Fruit fly (Drosophila melanogaster) whole organism, wandering third instar larva: ENCODE results near the gene SC35.

Experiments used
- CG32264 ChIP-seq: fragments of 200-800 bp; sonication (Bioruptor generic); optimal IDR thresholded peaks from 2 replicates; lab custom pipeline; 2016; ENCODE audit warnings: missing biosample characterization, missing genetic modification characterization
- CG9705 ChIP-seq: fragments of 200-800 bp; sonication (Bioruptor generic); optimal IDR thresholded peaks from 2 replicates; lab custom pipeline; 2018; ENCODE audit warnings: missing biosample characterization, mild to moderate bottlenecking, missing genetic modification characterization
- Dfd ChIP-seq: fragments of >200 bp; optimal IDR thresholded peaks from 2 replicates; lab custom pipeline; 2017; ENCODE audit warnings: missing biosample characterization, missing genetic modification characterization
- Dif ChIP-seq: fragments of 200-275, 200-300 bp; sonication (Bioruptor generic); optimal IDR thresholded peaks from 2 replicates; lab custom pipeline; 2018; ENCODE audit warnings: missing biosample characterization, missing genetic modification characterization; ENCODE audit not compliant: partially characterized antibody
- HLH106 ChIP-seq: fragments of 200-800 bp; optimal IDR thresholded peaks from 3 replicates; lab custom pipeline; 2019; ENCODE audit warnings: missing biosample characterization, mild to moderate bottlenecking, missing genetic modification characterization, moderate library complexity
- Hnf4 ChIP-seq: fragments of 200-800 bp; sonication (Bioruptor generic); optimal IDR thresholded peaks from 2 replicates; lab custom pipeline; 2016; ENCODE audit warnings: missing biosample characterization, mild to moderate bottlenecking, missing genetic modification characterization
- Hr78 ChIP-seq: fragments of >200 bp; optimal IDR thresholded peaks from 2 replicates; lab custom pipeline; 2017; ENCODE audit warnings: missing biosample characterization, missing genetic modification characterization
- Hr83 ChIP-seq: fragments of 200-300 bp; sonication (Bioruptor generic); optimal IDR thresholded peaks from 2 replicates; lab custom pipeline; 2016; ENCODE audit warnings: missing biosample characterization, mild to moderate bottlenecking, missing genetic modification characterization, moderate library complexity; ENCODE audit not compliant: poor library complexity, severe bottlenecking
- Jra ChIP-seq: sonication (Bioruptor generic); optimal IDR thresholded peaks from 2 replicates; lab custom pipeline; 2016; ENCODE audit warnings: missing biosample characterization, missing genetic modification characterization
- Mio ChIP-seq: sonication (Bioruptor generic); optimal IDR thresholded peaks from 2 replicates; lab custom pipeline; 2016; ENCODE audit warnings: missing biosample characterization, missing genetic modification characterization
- Myc ChIP-seq: fragments of >200 bp; optimal IDR thresholded peaks from 2 replicates; lab custom pipeline; 2017
- OdsH ChIP-seq: fragments of 200-800 bp; sonication (Bioruptor generic); optimal IDR thresholded peaks from 2 replicates; lab custom pipeline; 2016; ENCODE audit warnings: missing biosample characterization, mild to moderate bottlenecking, missing genetic modification characterization
- Rel ChIP-seq, 2 experiments: fragments of 200-800 bp; sonication (Bioruptor generic) in 1 of 2; optimal IDR thresholded peaks; 2 replicates in 1 of 2; 3 replicates in 1 of 2; lab custom pipeline; 2016 to 2019; ENCODE audit warnings: mild to moderate bottlenecking in 2 of 2, missing biosample characterization in 2 of 2, missing genetic modification characterization in 2 of 2, moderate library complexity in 1 of 2
- Sp1 ChIP-seq: fragments of 200-800 bp; sonication (Bioruptor generic); optimal IDR thresholded peaks from 3 replicates; lab custom pipeline; 2019; ENCODE audit warnings: missing biosample characterization, mild to moderate bottlenecking, missing genetic modification characterization, moderate library complexity
- Vsx2 ChIP-seq: fragments of 200-300, 225-300 bp; sonication (Bioruptor generic); optimal IDR thresholded peaks from 2 replicates; lab custom pipeline; 2018; ENCODE audit warnings: missing biosample characterization, missing genetic modification characterization; ENCODE audit not compliant: partially characterized antibody
- br ChIP-seq: fragments of 200-800 bp; sonication (Bioruptor generic); optimal IDR thresholded peaks from 2 replicates; lab custom pipeline; 2016; ENCODE audit warnings: missing biosample characterization, missing genetic modification characterization
- brk ChIP-seq: fragments of 200-800 bp; sonication (Bioruptor generic); optimal IDR thresholded peaks from 2 replicates; lab custom pipeline; 2016; ENCODE audit warnings: missing biosample characterization, mild to moderate bottlenecking, missing genetic modification characterization
- dl ChIP-seq, 2 experiments: fragments of 175-275, 200-275 bp in 1 of 2; fragments of 200-275 bp in 1 of 2; sonication (Bioruptor generic); optimal IDR thresholded peaks; lab custom pipeline; 2018; ENCODE audit warnings: mild to moderate bottlenecking in 2 of 2, missing biosample characterization in 2 of 2, missing genetic modification characterization in 2 of 2, moderate library complexity in 2 of 2; ENCODE audit not compliant: partially characterized antibody in 2 of 2, insufficient read depth in 1 of 2
- dmrt93B ChIP-seq: fragments of 200-800 bp; sonication (Bioruptor generic); optimal IDR thresholded peaks from 2 replicates; lab custom pipeline; 2018; ENCODE audit warnings: missing biosample characterization, mild to moderate bottlenecking, missing genetic modification characterization
- dsf ChIP-seq: sonication (Bioruptor generic); optimal IDR thresholded peaks from 2 replicates; lab custom pipeline; 2016; ENCODE audit warnings: missing biosample characterization, missing genetic modification characterization, borderline replicate concordance
- ey ChIP-seq: fragments of 200-800 bp; sonication (Bioruptor generic); optimal IDR thresholded peaks from 2 replicates; lab custom pipeline; 2016; ENCODE audit warnings: missing biosample characterization, missing genetic modification characterization
- foxo ChIP-seq, 2 experiments: fragments of 200-800 bp; sonication (Bioruptor generic); optimal IDR thresholded peaks; 2 replicates in 1 of 2; 3 replicates in 1 of 2; lab custom pipeline; 2016 to 2017; ENCODE audit warnings: missing biosample characterization in 2 of 2, missing genetic modification characterization in 2 of 2
- fru ChIP-seq: fragments of 200-800 bp; sonication (Bioruptor generic); optimal IDR thresholded peaks from 3 replicates; lab custom pipeline; 2016; ENCODE audit warnings: missing biosample characterization, mild to moderate bottlenecking, missing genetic modification characterization
- h ChIP-seq: fragments of 200-800 bp; sonication (Bioruptor generic); optimal IDR thresholded peaks from 3 replicates; lab custom pipeline; 2016; ENCODE audit warnings: missing biosample characterization, mild to moderate bottlenecking, missing genetic modification characterization
- jim ChIP-seq: fragments of 175-275, 200-325 bp; sonication (Bioruptor generic); optimal IDR thresholded peaks from 2 replicates; lab custom pipeline; 2016; ENCODE audit warnings: missing biosample characterization, mild to moderate bottlenecking, missing genetic modification characterization
- pan ChIP-seq: fragments of >200 bp; optimal IDR thresholded peaks from 2 replicates; lab custom pipeline; 2017
- psq ChIP-seq: fragments of 200-800 bp; sonication (Bioruptor generic); optimal IDR thresholded peaks from 3 replicates; lab custom pipeline; 2017; ENCODE audit warnings: missing biosample characterization, mild to moderate bottlenecking, missing genetic modification characterization, moderate library complexity
- rgr ChIP-seq: fragments of 200-800 bp; sonication (Bioruptor generic); optimal IDR thresholded peaks from 3 replicates; lab custom pipeline; 2016; ENCODE audit warnings: missing biosample characterization, mild to moderate bottlenecking, missing genetic modification characterization
- sv ChIP-seq: fragments of 200-800 bp; sonication (Bioruptor generic); optimal IDR thresholded peaks from 3 replicates; lab custom pipeline; 2016; ENCODE audit warnings: missing biosample characterization, missing genetic modification characterization
- tai ChIP-seq: sonication (Bioruptor generic); optimal IDR thresholded peaks from 2 replicates; lab custom pipeline; 2016; ENCODE audit warnings: missing biosample characterization, missing genetic modification characterization
- woc ChIP-seq: sonication (Bioruptor generic); optimal IDR thresholded peaks from 2 replicates; lab custom pipeline; 2016; ENCODE audit warnings: missing biosample characterization, mild to moderate bottlenecking, missing genetic modification characterization

Gene SC35

DNA sequence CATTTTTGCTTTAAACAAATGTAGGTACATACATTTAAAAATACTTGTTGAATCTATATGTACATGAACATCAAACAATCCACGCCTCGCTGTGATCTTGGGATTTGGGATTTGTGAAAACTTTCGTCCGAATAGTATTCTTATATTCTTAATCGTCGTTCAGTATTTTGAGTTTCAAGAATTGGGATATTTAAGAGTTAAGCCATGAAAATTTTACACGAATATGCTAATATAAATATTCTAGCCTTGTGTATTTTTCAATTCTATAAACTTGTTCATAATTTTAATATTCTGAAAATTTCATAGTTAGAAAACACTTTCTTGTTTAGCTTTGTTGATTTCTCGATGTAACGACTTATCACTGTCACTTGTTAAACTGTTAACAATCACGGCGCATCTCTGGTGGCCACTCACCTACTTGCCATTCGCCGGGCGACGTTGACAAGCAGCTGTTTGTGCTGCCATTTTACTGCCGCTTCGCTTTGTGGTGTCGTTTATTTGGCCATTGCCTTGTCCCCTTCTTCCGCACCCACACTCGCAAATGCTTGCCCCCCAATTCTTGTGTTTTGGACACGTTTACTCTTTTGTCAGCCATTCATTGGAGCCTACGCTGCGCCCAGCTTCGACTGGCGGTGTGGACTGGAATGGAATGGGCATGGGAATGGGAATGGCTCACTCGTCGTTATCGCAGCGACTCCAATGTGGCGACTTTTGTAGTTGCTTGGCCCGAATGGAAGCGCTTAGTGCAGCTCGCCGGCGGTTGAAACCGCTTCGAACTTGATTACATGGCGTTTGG, 1.7 kb upstream of the SC35 start:
- TF ChIP-seq Dfd (GFP tag; lab: Kevin White, UChicago): no peak
- TF ChIP-seq Sp1: no peak
- TF ChIP-seq foxo (GFP tag; optimal IDR thresholded peaks at IDR 0.05; lab: Kevin White, UChicago): no peak
- TF ChIP-seq brk (GFP tag; lab: Kevin White, UChicago): no peak
- TF ChIP-seq rgr (GFP tag; lab: Kevin White, UChicago): peak; percentile 27
- peak; percentile 77 for TF ChIP-seq woc (GFP tag; lab: Kevin White, UChicago)
- TF ChIP-seq CG32264 (GFP tag; lab: Kevin White, UChicago): no peak
- TF ChIP-seq Myc (lab: Kevin White, UChicago): peak; percentile 70
- peak; percentile 34 for TF ChIP-seq Hr83
- TF ChIP-seq Rel (GFP tag; optimal IDR thresholded peaks at IDR 0.05; lab: Kevin White, UChicago): no peak
- peak; percentile 45 for TF ChIP-seq Rel (tag; optimal IDR thresholded peaks at IDR 0.05; lab: Kevin White, UChicago)
- no peak for TF ChIP-seq dl (GFP tag; optimal IDR thresholded peaks at IDR 0.05; lab: Kevin White, UChicago; ENCODE audit: insufficient read depth in 1 of 2, partially characterized antibody in 2 of 2)
- peak; percentile 98 for TF ChIP-seq psq (GFP tag; lab: Kevin White, UChicago)

DNA sequence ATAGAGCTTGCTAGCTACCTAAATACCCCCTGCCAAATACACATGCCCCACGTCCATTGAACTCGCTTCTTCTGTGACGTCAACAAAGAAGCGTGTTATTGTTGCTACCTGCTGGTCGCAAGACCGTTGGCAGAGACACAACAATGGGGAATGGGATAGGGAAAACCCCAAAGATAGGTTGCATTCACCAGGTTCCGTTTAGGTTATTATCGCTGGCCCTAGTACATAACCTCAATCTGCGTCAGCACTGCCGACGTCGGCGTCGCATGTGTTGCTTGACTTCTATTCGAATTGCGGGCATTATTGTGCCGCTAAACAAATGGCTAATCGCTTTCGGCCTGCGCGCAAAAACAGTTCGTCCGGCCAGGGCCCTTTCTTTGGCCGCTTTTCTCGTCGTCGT, 963 bp upstream of the SC35 start:
- no peak for TF ChIP-seq Rel (GFP tag; optimal IDR thresholded peaks at IDR 0.05; lab: Kevin White, UChicago)
- TF ChIP-seq Rel (tag; optimal IDR thresholded peaks at IDR 0.05; lab: Kevin White, UChicago): peak; percentile 93
- TF ChIP-seq Dfd (GFP tag; lab: Kevin White, UChicago): no peak
- TF ChIP-seq Vsx2 (GFP tag; lab: Kevin White, UChicago): no peak

DNA sequence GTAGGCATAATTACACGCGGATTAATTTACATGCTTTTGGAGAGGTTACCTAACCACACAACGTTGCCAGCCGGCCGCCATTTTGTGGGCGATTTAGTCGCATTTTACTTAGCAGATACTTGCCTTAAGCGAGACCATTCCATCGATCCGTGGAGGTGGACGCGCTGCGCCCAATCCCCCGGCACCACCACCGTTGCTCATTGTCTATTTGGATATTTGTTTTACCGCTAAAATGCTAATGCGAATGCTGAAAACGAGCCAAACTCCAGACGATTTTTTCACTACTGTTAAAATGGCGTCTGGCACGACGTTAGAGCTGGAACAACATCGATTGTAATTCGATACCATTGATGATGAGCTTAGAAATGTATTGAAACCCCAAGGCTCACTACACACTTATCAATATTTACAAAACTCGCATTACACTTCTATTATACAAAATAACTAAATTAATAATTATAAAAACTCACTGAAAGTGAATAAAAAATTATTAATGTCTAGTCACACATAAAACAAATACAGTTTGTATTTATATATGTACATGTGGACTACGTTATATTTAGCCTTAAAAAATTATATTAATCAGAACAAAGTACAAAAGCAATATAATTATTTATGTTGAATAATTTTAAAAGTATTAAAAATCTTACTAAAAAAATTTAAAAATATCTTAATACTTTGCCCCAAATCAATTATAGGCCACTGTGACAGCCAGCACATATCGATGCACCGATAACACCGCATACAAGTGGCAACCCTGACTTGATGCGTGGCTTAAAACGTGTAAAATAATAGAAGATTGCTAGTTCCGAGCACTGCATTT, 542 bp downstream of the SC35 start, which contains the start of gene eRF3:
Gene eRF3 (plus strand): TSS at position 741 of the 823 bp plus-strand sequence.
- TF ChIP-seq Mio (GFP tag; lab: Kevin White, UChicago) (no peak), h (GFP tag; lab: Kevin White, UChicago) (peak; percentile 61), Dif (peak; percentile 92), tai (no peak), Jra (GFP tag; lab: Kevin White, UChicago) (peak; percentile 51), Hnf4 (peak; percentile 65), dsf (GFP tag; lab: Kevin White, UChicago) (no peak), ey (peak; percentile 19), psq (GFP tag; lab: Kevin White, UChicago) (peak; percentile 59), CG9705 (GFP tag; lab: Kevin White, UChicago) (peak; percentile 17), rgr (GFP tag; lab: Kevin White, UChicago) (peak; percentile 63), jim (GFP tag; lab: Kevin White, UChicago) (no peak), HLH106 (tag; lab: Kevin White, UChicago) (peak; percentile 84), sv (GFP tag; lab: Kevin White, UChicago) (peak; percentile 59), dmrt93B (GFP tag; lab: Kevin White, UChicago) (no peak), woc (GFP tag; lab: Kevin White, UChicago) (peak; percentile 30), Vsx2 (GFP tag; lab: Kevin White, UChicago) (no peak), fru (GFP tag; lab: Kevin White, UChicago) (peak; percentile 34), Hr83 (peak; percentile 16), foxo (GFP tag; optimal IDR thresholded peaks at IDR 0.05; lab: Kevin White, UChicago) (peak in 1 of 2 experiments; percentile 67), br (GFP tag; lab: Kevin White, UChicago) (no peak), dl (GFP tag; optimal IDR thresholded peaks at IDR 0.05; lab: Kevin White, UChicago; ENCODE audit: insufficient read depth in 1 of 2, partially characterized antibody in 2 of 2) (peak; percentile 4 to 67), Sp1 (peak; percentile 75), OdsH (GFP tag; lab: Kevin White, UChicago) (peak; percentile 68)

DNA sequence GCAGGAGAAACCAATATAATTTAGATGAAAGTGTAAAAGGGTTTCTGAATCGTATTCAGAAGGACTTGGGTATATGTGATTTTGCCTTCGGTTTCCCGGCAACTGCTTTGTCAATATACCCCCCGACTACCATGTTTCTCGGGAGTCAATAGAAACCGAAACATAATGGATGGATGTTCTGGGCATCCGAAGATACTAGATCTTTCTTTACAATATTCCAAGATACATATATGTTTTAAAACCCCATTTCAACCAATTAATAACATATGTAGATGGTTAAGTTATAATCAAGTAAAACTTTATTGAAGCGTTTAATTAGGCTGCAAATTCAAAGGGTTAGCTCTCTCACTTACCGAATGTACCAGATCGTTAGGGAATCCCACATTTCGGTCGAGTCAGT, 3.7 kb downstream of the SC35 start, which contains the start of gene CG5435:
Gene CG5435 (minus strand): TSS at position 101 of the 400 bp plus-strand sequence.
- TF ChIP-seq Mio (GFP tag; lab: Kevin White, UChicago) (no peak), pan (no peak), foxo (GFP tag; optimal IDR thresholded peaks at IDR 0.05; lab: Kevin White, UChicago) (no peak), brk (GFP tag; lab: Kevin White, UChicago) (no peak), sv (GFP tag; lab: Kevin White, UChicago) (no peak), Hnf4 (no peak), Hr78 (no peak), Sp1 (no peak), OdsH (GFP tag; lab: Kevin White, UChicago) (no peak), jim (GFP tag; lab: Kevin White, UChicago) (no peak), woc (GFP tag; lab: Kevin White, UChicago) (no peak)
